Worm (Caenorhabditis elegans) whole organism, mixed stage, embryonic: ENCODE data around the gene F20E11.17.
"Not testable (repeated sequence)": the region's sequence is repeated elsewhere in the genome, so short reads cannot be mapped to it uniquely, and the experiment has no call there.

Source experiments
- M03D4.4 ChIP-seq: sonication (generic microtip); optimal IDR thresholded peaks from 2 replicates; lab custom pipeline; 2017; ENCODE audit warnings: mild to moderate bottlenecking, missing genetic modification characterization, missing compliant biosample characterization
- bed-3 ChIP-seq: fragments of 200-800 bp; sonication (Bioruptor generic); optimal IDR thresholded peaks from 3 replicates; lab custom pipeline; 2018; ENCODE audit warnings: mild to moderate bottlenecking, missing genetic modification characterization, moderate library complexity, missing compliant biosample characterization
- ceh-39 ChIP-seq: fragments of 150-350 bp; optimal IDR thresholded peaks from 2 replicates; lab custom pipeline; 2014; ENCODE audit warnings: missing biosample characterization, missing genetic modification characterization
- ceh-43 ChIP-seq: fragments of 200-800 bp; sonication (Bioruptor generic); optimal IDR thresholded peaks from 2 replicates; lab custom pipeline; 2018; ENCODE audit warnings: mild to moderate bottlenecking, missing genetic modification characterization, moderate library complexity, missing compliant biosample characterization
- ces-1 ChIP-seq: fragments of 150-350 bp; optimal IDR thresholded peaks from 2 replicates; lab custom pipeline; 2014; ENCODE audit warnings: missing biosample characterization, missing genetic modification reagents, missing genetic modification characterization
- cnd-1 ChIP-seq: fragments of 200-800 bp; sonication (Bioruptor generic); optimal IDR thresholded peaks from 2 replicates; lab custom pipeline; 2018; ENCODE audit warnings: mild to moderate bottlenecking, missing genetic modification characterization, missing compliant biosample characterization
- drap-1 ChIP-seq: fragments of 200-800 bp; sonication (Bioruptor generic); optimal IDR thresholded peaks from 3 replicates; lab custom pipeline; 2018; ENCODE audit warnings: mild to moderate bottlenecking, missing genetic modification characterization, missing compliant biosample characterization
- elt-1 ChIP-seq: sonication (generic microtip); optimal IDR thresholded peaks from 2 replicates; lab custom pipeline; 2017; ENCODE audit warnings: missing genetic modification characterization, mild to moderate bottlenecking, missing compliant biosample characterization, antibody characterized with exemption, moderate library complexity, borderline replicate concordance; ENCODE audit not compliant: insufficient read depth
- elt-3 ChIP-seq: fragments of 150-350 bp; optimal IDR thresholded peaks from 2 replicates; lab custom pipeline; 2014; ENCODE audit warnings: missing biosample characterization, missing genetic modification characterization
- flh-1 ChIP-seq: fragments of 200-800 bp; sonication (Bioruptor generic); optimal IDR thresholded peaks from 2 replicates; lab custom pipeline; 2018; ENCODE audit warnings: mild to moderate bottlenecking, missing genetic modification characterization, moderate library complexity, missing compliant biosample characterization
- ham-2 ChIP-seq: fragments of 200-800 bp; sonication (Bioruptor generic); optimal IDR thresholded peaks from 2 replicates; lab custom pipeline; 2018; ENCODE audit warnings: mild to moderate bottlenecking, missing genetic modification characterization, missing compliant biosample characterization
- hlh-1 ChIP-seq: fragments of 150-350 bp; optimal IDR thresholded peaks from 2 replicates; lab custom pipeline; 2014; ENCODE audit warnings: missing biosample characterization, missing genetic modification reagents, missing genetic modification characterization
- lin-13 ChIP-seq: fragments of 150-350 bp; optimal IDR thresholded peaks from 2 replicates; lab custom pipeline; 2014; ENCODE audit warnings: missing biosample characterization, missing genetic modification characterization
- lin-32 ChIP-seq: fragments of 200-800 bp; sonication (Bioruptor generic); optimal IDR thresholded peaks from 2 replicates; lab custom pipeline; 2018; ENCODE audit warnings: mild to moderate bottlenecking, missing genetic modification characterization, missing compliant biosample characterization
- lsy-2 ChIP-seq: fragments of 150-350 bp; optimal IDR thresholded peaks from 2 replicates; lab custom pipeline; 2014; ENCODE audit warnings: missing biosample characterization, missing genetic modification characterization
- mab-5 ChIP-seq: fragments of 150-350 bp; optimal IDR thresholded peaks from 2 replicates; lab custom pipeline; 2014; ENCODE audit warnings: missing biosample characterization, missing genetic modification characterization
- mep-1 ChIP-seq: fragments of 150-350 bp; optimal IDR thresholded peaks from 2 replicates; lab custom pipeline; 2017; ENCODE audit warnings: missing biosample characterization, missing genetic modification reagents, missing genetic modification characterization, inconsistent platforms
- mls-2 ChIP-seq: sonication (generic microtip); optimal IDR thresholded peaks from 2 replicates; lab custom pipeline; 2016; ENCODE audit warnings: mild to moderate bottlenecking, missing genetic modification characterization, moderate library complexity, missing compliant biosample characterization
- nhr-12 ChIP-seq: fragments of 150-350 bp; optimal IDR thresholded peaks from 2 replicates; lab custom pipeline; 2014; ENCODE audit warnings: missing biosample characterization, missing genetic modification characterization
- nhr-2 ChIP-seq: fragments of 150-350 bp; optimal IDR thresholded peaks from 2 replicates; lab custom pipeline; 2014; ENCODE audit warnings: missing biosample characterization, missing genetic modification characterization
- nhr-237 ChIP-seq: fragments of 150-350 bp; optimal IDR thresholded peaks from 2 replicates; lab custom pipeline; 2014; ENCODE audit warnings: missing biosample characterization, missing genetic modification characterization
- nhr-76 ChIP-seq: sonication (generic microtip); optimal IDR thresholded peaks from 2 replicates; lab custom pipeline; 2017; ENCODE audit warnings: missing biosample characterization, missing genetic modification characterization
- pha-4 ChIP-seq: fragments of 150-350 bp; optimal IDR thresholded peaks from 2 replicates; lab custom pipeline; 2018; ENCODE audit warnings: missing biosample characterization, missing genetic modification reagents, missing genetic modification characterization
- sem-2 ChIP-seq: fragments of 200-800 bp; sonication (Bioruptor generic); optimal IDR thresholded peaks from 2 replicates; lab custom pipeline; 2018; ENCODE audit warnings: mild to moderate bottlenecking, missing genetic modification characterization, missing compliant biosample characterization
- snpc-4 ChIP-seq: fragments of 150-350 bp; optimal IDR thresholded peaks from 2 replicates; lab custom pipeline; 2014; ENCODE audit warnings: missing biosample characterization, missing genetic modification characterization
- unc-120 ChIP-seq: sonication (generic microtip); optimal IDR thresholded peaks from 2 replicates; lab custom pipeline; 2017; ENCODE audit warnings: missing genetic modification characterization, missing compliant biosample characterization; ENCODE audit not compliant: poor library complexity, severe bottlenecking
- unc-39 ChIP-seq: fragments of 150-350 bp; optimal IDR thresholded peaks from 2 replicates; lab custom pipeline; 2014; ENCODE audit warnings: missing biosample characterization, missing genetic modification characterization
- zip-8 ChIP-seq: fragments of 150-350 bp; optimal IDR thresholded peaks from 2 replicates; lab custom pipeline; 2014; ENCODE audit warnings: missing biosample characterization, missing genetic modification characterization
- ztf-11 ChIP-seq: fragments of 150-350 bp; optimal IDR thresholded peaks from 2 replicates; lab custom pipeline; 2014; ENCODE audit warnings: missing biosample characterization, missing genetic modification characterization

The F20E11.17 gene

ce11 chrV:17485078-17485477 is 16.0 kb upstream of the F20E11.17 start, which contains the start of gene srh-111:
srh-111 (minus strand) TSS chrV:17485178.
- TF ChIP-seq nhr-12 (tag; lab: Kevin White, UChicago) (no peak), flh-1 (no peak), hlh-1 (no peak)

ce11 chrV:17476490-17476889 is 7.4 kb upstream of the F20E11.17 start, which contains the start of gene srbc-61:
srbc-61 (plus strand) TSS chrV:17476790.
- TF ChIP-seq sem-2 (GFP tag; lab: Kevin White, UChicago) (no peak), drap-1 (GFP tag; lab: Kevin White, UChicago) (no peak), cnd-1 (no peak), M03D4.4 (tag; lab: Kevin White, UChicago) (no peak), lin-32 (GFP tag; lab: Kevin White, UChicago) (no peak), pha-4 (tag; lab: Kevin White, UChicago) (no peak), ceh-39 (no peak), ham-2 (GFP tag; lab: Kevin White, UChicago) (no peak), flh-1 (no peak), hlh-1 (no peak), nhr-2 (tag; lab: Kevin White, UChicago) (no peak), snpc-4 (tag; lab: Kevin White, UChicago) (no peak)

- TF ChIP-seq nhr-12 (tag; lab: Kevin White, UChicago) (no peak), bed-3 (GFP tag; lab: Kevin White, UChicago) (no peak), ceh-39 (no peak), snpc-4 (tag; lab: Kevin White, UChicago) (no peak)
Measured at ce11 chrV:17473699-17474098, 4.6 kb upstream of the F20E11.17 start, which contains the start of gene srh-123. srh-123 (plus strand) TSS chrV:17473999.

DNA sequence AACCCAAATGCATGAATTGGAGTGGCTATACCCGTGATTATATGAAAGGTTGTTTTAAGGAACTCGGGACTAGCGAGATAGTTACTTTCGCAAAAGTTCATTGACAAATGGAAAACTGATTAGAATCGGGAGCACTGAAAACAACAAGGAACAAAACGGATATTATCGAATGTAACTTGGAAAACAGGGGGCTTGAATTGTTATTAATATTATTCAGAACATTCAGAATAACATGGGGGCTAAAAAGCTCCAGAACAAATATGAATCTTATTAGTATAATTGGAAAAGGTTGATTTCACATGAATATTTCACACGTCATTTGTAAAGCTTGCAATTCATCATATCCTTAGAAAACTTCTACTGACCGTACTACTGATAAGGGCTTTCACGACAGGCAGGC is 2.5 kb upstream of the F20E11.17 start, which contains the start of gene srh-235:
Gene srh-235 (minus strand): TSS at position 101 of the 400 bp plus-strand sequence.
- TF ChIP-seq mab-5 (tag; lab: Kevin White, UChicago) (no peak), M03D4.4 (tag; lab: Kevin White, UChicago) (no peak), unc-120 (tag; lab: Kevin White, UChicago) (no peak), mls-2 (tag; lab: Kevin White, UChicago) (no peak), nhr-237 (tag; lab: Kevin White, UChicago) (no peak), unc-39 (tag; lab: Kevin White, UChicago) (no peak)

- TF ChIP-seq ham-2 (GFP tag; lab: Kevin White, UChicago): no peak
- TF ChIP-seq snpc-4 (tag; lab: Kevin White, UChicago): no peak
- no peak for TF ChIP-seq ceh-43 (GFP tag; lab: Kevin White, UChicago)
- TF ChIP-seq nhr-76 (tag; lab: Kevin White, UChicago): no peak
- TF ChIP-seq zip-8: no peak
- no peak for TF ChIP-seq unc-39 (tag; lab: Kevin White, UChicago)
- TF ChIP-seq lsy-2 (tag; lab: Kevin White, UChicago): no peak
- no peak for TF ChIP-seq nhr-2 (tag; lab: Kevin White, UChicago)
- no peak for TF ChIP-seq mep-1 (tag; lab: Kevin White, UChicago)
Measured at ce11 chrV:17467881-17468280, 1.2 kb downstream of the F20E11.17 start.

DNA sequence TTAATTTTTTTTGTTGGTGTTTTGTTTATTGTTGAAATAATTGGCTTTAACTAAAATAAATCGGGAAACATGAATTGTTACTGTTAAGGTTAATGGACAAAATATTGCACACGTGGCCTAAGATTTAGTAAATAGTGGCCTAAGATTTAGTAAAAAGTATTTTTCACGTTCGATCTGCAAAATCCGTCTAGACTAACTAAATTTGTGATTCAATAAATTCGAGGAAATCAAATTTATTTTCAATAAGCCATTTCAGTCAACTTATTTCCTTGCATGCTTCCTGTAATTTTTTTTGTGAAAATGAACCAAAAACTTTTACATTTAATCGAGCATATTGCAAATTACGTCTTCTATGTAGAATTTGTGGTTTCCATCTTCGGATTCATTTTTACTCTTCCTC is 2.3 kb downstream of the F20E11.17 start, which contains the start of gene srw-72:
Gene srw-72 (plus strand): TSS at position 301 of the 400 bp plus-strand sequence.
- TF ChIP-seq drap-1 (GFP tag; lab: Kevin White, UChicago) (no peak), nhr-237 (tag; lab: Kevin White, UChicago) (no peak), mep-1 (tag; lab: Kevin White, UChicago) (no peak), elt-1 (tag; lab: Kevin White, UChicago) (no peak), nhr-2 (tag; lab: Kevin White, UChicago) (no peak), lin-13 (tag; lab: Kevin White, UChicago) (no peak), ztf-11 (tag; lab: Kevin White, UChicago) (no peak)
- TF ChIP-seq, all 35 proteins: peak for 0

DNA sequence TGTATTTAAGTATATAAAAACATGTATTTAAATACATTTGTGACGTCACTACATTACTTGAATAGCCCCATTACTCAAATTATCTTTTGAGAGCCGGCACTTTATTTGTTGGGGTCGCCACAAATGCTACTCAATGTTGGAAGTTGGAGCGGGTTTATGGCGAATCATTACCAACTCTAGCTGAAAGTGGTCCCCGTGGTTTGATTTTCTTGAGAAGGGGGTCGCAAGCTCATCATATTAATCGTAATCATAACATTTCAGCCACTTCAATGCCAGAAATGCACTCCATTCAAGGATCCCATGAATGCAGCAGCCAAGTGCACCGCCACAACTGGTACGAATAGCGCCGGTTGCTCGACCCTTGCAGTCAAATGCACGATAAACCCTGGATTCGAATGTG is 4.8 kb downstream of the F20E11.17 start, which contains the start of gene F20E11.7:
Gene F20E11.7 (plus strand): TSS at position 301 of the 400 bp plus-strand sequence.
- TF ChIP-seq drap-1 (GFP tag; lab: Kevin White, UChicago); elt-3; ces-1: not testable (repeated sequence)
